Fruit fly (Drosophila melanogaster): ENCODE data around the gene CG14327.

DNA sequence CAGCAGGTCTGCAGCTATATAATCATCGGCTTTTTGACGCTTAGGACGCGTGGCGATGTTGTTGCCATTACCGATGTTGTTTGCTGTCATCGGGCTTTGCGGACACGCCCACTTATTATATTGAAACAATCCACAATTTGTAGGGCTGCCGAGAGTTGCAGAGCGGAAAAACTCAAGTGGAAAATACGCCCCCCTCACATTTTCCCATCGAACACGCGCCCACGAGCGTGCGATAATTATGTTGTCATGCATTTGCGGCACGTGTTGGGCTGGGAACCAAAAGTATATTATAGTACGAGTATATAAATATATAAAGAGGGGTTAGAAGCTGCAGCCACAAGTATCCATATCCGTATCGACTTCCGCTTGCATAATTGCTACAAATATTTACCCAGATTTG, 24.7 kb upstream of the CG14327 start:
- TF ChIP-seq Pif1B (GFP tag; optimal IDR thresholded peaks at IDR 0.05) (no peak), CG32121 (GFP tag; IDR thresholded peaks at IDR 0.05) (no peak), Snoo (tag; optimal IDR thresholded peaks at IDR 0.05) (no peak), CG8301 (tag; optimal IDR thresholded peaks at IDR 0.05) (no peak), EcR (GFP tag; optimal IDR thresholded peaks at IDR 0.05) (no peak), D1 (tag; optimal IDR thresholded peaks at IDR 0.05) (no peak), CG14655 (GFP tag; optimal IDR thresholded peaks at IDR 0.05) (no peak), Ets98B (GFP tag; IDR thresholded peaks at IDR 0.05) (no peak), CG17806 (tag; optimal IDR thresholded peaks at IDR 0.05) (no peak), CG10348 (GFP tag; IDR thresholded peaks at IDR 0.05) (no peak), rn (GFP tag; IDR thresholded peaks at IDR 0.05) (no peak), CG34367 (tag; optimal IDR thresholded peaks at IDR 0.05) (no peak), CG15710 (tag; optimal IDR thresholded peaks at IDR 0.05) (no peak)
